Fruit fly (Drosophila melanogaster): Measurements from ENCODE around the gene LManII.

The LManII gene

DNA sequence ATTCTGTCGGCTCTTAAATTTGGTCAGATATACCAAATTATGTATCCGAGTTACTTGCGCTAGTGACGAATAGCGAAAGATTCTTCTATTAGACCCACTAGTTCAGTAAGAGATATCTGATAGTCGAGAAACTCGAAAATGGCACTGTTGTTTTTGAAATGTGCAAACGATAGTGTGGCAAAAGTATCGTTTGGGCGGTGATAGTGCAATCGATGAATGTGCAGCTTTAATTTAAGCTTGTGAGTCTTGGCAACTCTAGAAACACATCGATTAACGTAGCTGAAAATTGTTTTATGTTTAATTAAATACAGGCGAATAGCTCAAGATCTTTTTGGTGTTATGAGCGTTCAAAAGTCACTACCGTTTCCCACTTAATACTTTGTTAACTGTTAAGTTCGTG, 20.1 kb upstream of the LManII start, which contains the start of gene STUB1 (continued):
- TF ChIP-seq Sry-δ (GFP tag; optimal IDR thresholded peaks at IDR 0.05), result peak; percentile 89
- TF ChIP-seq Max (GFP tag; optimal IDR thresholded peaks at IDR 0.05), result no peak
- TF ChIP-seq Atf6 (GFP tag; IDR thresholded peaks at IDR 0.05), result no peak
- TF ChIP-seq trem (tag; optimal IDR thresholded peaks at IDR 0.05), result no peak
- no peak for TF ChIP-seq Ravus (GFP tag; IDR thresholded peaks at IDR 0.05)
- no peak for TF ChIP-seq Blimp-1 (GFP tag; optimal IDR thresholded peaks at IDR 0.05)
- TF ChIP-seq CG32767 (GFP tag; IDR thresholded peaks at IDR 0.05), result no peak
- TF ChIP-seq CG7357 (GFP tag; IDR thresholded peaks at IDR 0.05), result no peak
- no peak for TF ChIP-seq Hr51 (GFP tag; optimal IDR thresholded peaks at IDR 0.05)
- TF ChIP-seq Bteb2 (GFP tag; optimal IDR thresholded peaks at IDR 0.05), result peak; percentile 2
- peak; percentile 57 for TF ChIP-seq CG3847 (GFP tag; IDR thresholded peaks at IDR 0.05)
- TF ChIP-seq tll (GFP tag; optimal IDR thresholded peaks at IDR 0.05), result no peak
- TF ChIP-seq seq (GFP tag; IDR thresholded peaks at IDR 0.05), result no peak
- TF ChIP-seq maf-S (GFP tag; optimal IDR thresholded peaks at IDR 0.05), result peak; percentile 11
- peak; percentile 26 for TF ChIP-seq Fer1 (GFP tag; optimal IDR thresholded peaks at IDR 0.05)
- no peak for TF ChIP-seq lmd (GFP tag; IDR thresholded peaks at IDR 0.05)
- TF ChIP-seq CG14965 (GFP tag; optimal IDR thresholded peaks at IDR 0.05; ENCODE audit: borderline replicate concordance), result no peak
- TF ChIP-seq Stat92E (GFP tag; optimal IDR thresholded peaks at IDR 0.05), result no peak
- TF ChIP-seq gt (GFP tag; IDR thresholded peaks at IDR 0.05), result no peak
- peak; percentile 97 for TF ChIP-seq nerfin-2 (GFP tag; IDR thresholded peaks at IDR 0.05; ENCODE audit: partially characterized antibody)
- peak; percentile 42 for TF ChIP-seq Ets97D (GFP tag; optimal IDR thresholded peaks at IDR 0.05)
- no peak for TF ChIP-seq sima (GFP tag; optimal IDR thresholded peaks at IDR 0.05)
- TF ChIP-seq tio (GFP tag; optimal IDR thresholded peaks at IDR 0.05), result no peak
- no peak for TF ChIP-seq CG4854 (GFP tag; optimal IDR thresholded peaks at IDR 0.05)
- TF ChIP-seq fu2 (GFP tag; optimal IDR thresholded peaks at IDR 0.05), result peak; percentile 27
- TF ChIP-seq vfl (GFP tag; optimal IDR thresholded peaks at IDR 0.05), result peak; percentile 25
- no peak for TF ChIP-seq CG7271 (tag; optimal IDR thresholded peaks at IDR 0.05)
- no peak for TF ChIP-seq grau (tag; optimal IDR thresholded peaks at IDR 0.05)
- no peak for TF ChIP-seq jing (GFP tag; optimal IDR thresholded peaks at IDR 0.05)
- no peak for TF ChIP-seq Camta (GFP tag; optimal IDR thresholded peaks at IDR 0.05)
- TF ChIP-seq phol (tag; optimal IDR thresholded peaks at IDR 0.05), result peak; percentile 19
- no peak for TF ChIP-seq CG7556 (GFP tag; optimal IDR thresholded peaks at IDR 0.05)
- TF ChIP-seq Spps (tag; optimal IDR thresholded peaks at IDR 0.05), result no peak
- peak in 1 of 2 experiments; percentile 14 for TF ChIP-seq dpn (GFP tag; optimal IDR thresholded peaks at IDR 0.05)
- TF ChIP-seq CG13775 (GFP tag; optimal IDR thresholded peaks at IDR 0.05), result no peak
- no peak for TF ChIP-seq caup (GFP tag; optimal IDR thresholded peaks at IDR 0.05; ENCODE audit: severe bottlenecking)
- TF ChIP-seq CG8944 (GFP tag; optimal IDR thresholded peaks at IDR 0.05), result no peak
- no peak for TF ChIP-seq CG17802 (tag; optimal IDR thresholded peaks at IDR 0.05)
- no peak for TF ChIP-seq CG5245 (GFP tag; optimal IDR thresholded peaks at IDR 0.05)
- TF ChIP-seq pzg (GFP tag; optimal IDR thresholded peaks at IDR 0.05), result peak; percentile 90
- TF ChIP-seq twi (tag; optimal IDR thresholded peaks at IDR 0.05), result no peak
- peak; percentile 66 for TF ChIP-seq CG12659 (GFP tag; optimal IDR thresholded peaks at IDR 0.05)
- no peak for TF ChIP-seq CG8359 (GFP tag; optimal IDR thresholded peaks at IDR 0.05; ENCODE audit: borderline replicate concordance)
- peak; percentile 97 for TF ChIP-seq hbn (GFP tag; IDR thresholded peaks at IDR 0.05; ENCODE audit: partially characterized antibody)
- TF ChIP-seq CG2129 (GFP tag; IDR thresholded peaks at IDR 0.05; ENCODE audit: partially characterized antibody), result peak; percentile 48
- TF ChIP-seq oc (tag; optimal IDR thresholded peaks at IDR 0.05), result no peak
- peak; percentile 8 for TF ChIP-seq Dad (GFP tag; optimal IDR thresholded peaks at IDR 0.05)
- peak; percentile 99 for TF ChIP-seq inv (GFP tag; IDR thresholded peaks at IDR 0.05; ENCODE audit: partially characterized antibody)
- TF ChIP-seq MESR4 (GFP tag; optimal IDR thresholded peaks at IDR 0.05), result peak; percentile 46
- no peak for TF ChIP-seq otp (GFP tag; IDR thresholded peaks at IDR 0.05)

All from whole organism, embryonic.